Worm (Caenorhabditis elegans) whole organism, mixed stage, embryonic: Measurements from ENCODE around the gene C26D10.7.

Experiments used
- bed-3 ChIP-seq: fragments of 200-800 bp; sonication (Bioruptor generic); optimal IDR thresholded peaks from 3 replicates; lab custom pipeline; 2018; ENCODE audit warnings: mild to moderate bottlenecking, missing genetic modification characterization, moderate library complexity, missing compliant biosample characterization
- ces-1 ChIP-seq: fragments of 150-350 bp; optimal IDR thresholded peaks from 2 replicates; lab custom pipeline; 2014; ENCODE audit warnings: missing biosample characterization, missing genetic modification reagents, missing genetic modification characterization
- elt-3 ChIP-seq: fragments of 150-350 bp; optimal IDR thresholded peaks from 2 replicates; lab custom pipeline; 2014; ENCODE audit warnings: missing biosample characterization, missing genetic modification characterization
- lin-13 ChIP-seq: fragments of 150-350 bp; optimal IDR thresholded peaks from 2 replicates; lab custom pipeline; 2014; ENCODE audit warnings: missing biosample characterization, missing genetic modification characterization
- mep-1 ChIP-seq: fragments of 150-350 bp; optimal IDR thresholded peaks from 2 replicates; lab custom pipeline; 2017; ENCODE audit warnings: missing biosample characterization, missing genetic modification reagents, missing genetic modification characterization, inconsistent platforms
- nhr-2 ChIP-seq: fragments of 150-350 bp; optimal IDR thresholded peaks from 2 replicates; lab custom pipeline; 2014; ENCODE audit warnings: missing biosample characterization, missing genetic modification characterization
- nhr-237 ChIP-seq: fragments of 150-350 bp; optimal IDR thresholded peaks from 2 replicates; lab custom pipeline; 2014; ENCODE audit warnings: missing biosample characterization, missing genetic modification characterization
- nhr-28 ChIP-seq: fragments of 150-350 bp; optimal IDR thresholded peaks from 2 replicates; lab custom pipeline; 2014; ENCODE audit warnings: missing biosample characterization, missing genetic modification characterization
- nhr-76 ChIP-seq: sonication (generic microtip); optimal IDR thresholded peaks from 2 replicates; lab custom pipeline; 2017; ENCODE audit warnings: missing biosample characterization, missing genetic modification characterization
- snpc-4 ChIP-seq: fragments of 150-350 bp; optimal IDR thresholded peaks from 2 replicates; lab custom pipeline; 2014; ENCODE audit warnings: missing biosample characterization, missing genetic modification characterization
- unc-62 ChIP-seq: fragments of 150-350 bp; optimal IDR thresholded peaks from 2 replicates; lab custom pipeline; 2014; ENCODE audit warnings: missing biosample characterization, missing genetic modification reagents, missing genetic modification characterization
- ztf-11 ChIP-seq: fragments of 150-350 bp; optimal IDR thresholded peaks from 2 replicates; lab custom pipeline; 2014; ENCODE audit warnings: missing biosample characterization, missing genetic modification characterization

- TF ChIP-seq snpc-4 (tag; lab: Kevin White, UChicago) = no peak
- TF ChIP-seq elt-3 (tag; lab: Kevin White, UChicago) = no peak
- TF ChIP-seq nhr-2 (tag; lab: Kevin White, UChicago) = no peak
- no peak for TF ChIP-seq mep-1
- TF ChIP-seq nhr-76 (tag; lab: Kevin White, UChicago) = no peak
- TF ChIP-seq unc-62 (GFP tag; lab: Kevin White, UChicago) = no peak
- no peak for TF ChIP-seq nhr-237 (tag; lab: Kevin White, UChicago)
- no peak for TF ChIP-seq ces-1 (GFP tag; lab: Kevin White, UChicago)
- no peak for TF ChIP-seq nhr-28 (tag; lab: Kevin White, UChicago)
- TF ChIP-seq lin-13 (tag; lab: Kevin White, UChicago) = no peak
- no peak for TF ChIP-seq bed-3
- TF ChIP-seq ztf-11 = no peak
Observed at ce11 chrII:8377722-8378121, 44.0 kb downstream of the C26D10.7 start.
